Worm (Caenorhabditis elegans) whole organism, midembryonic: ENCODE data around the gene acl-4.

Experiments
- T22C8.4 ChIP-seq: fragments of 200-800 bp; sonication (Bioruptor generic); IDR thresholded peaks from 2 replicates; pipeline ENCODE4 v1.3.6; 2022; ENCODE audit warnings: missing genetic modification characterization, missing compliant biosample characterization
- cog-1 ChIP-seq: sonication (generic microtip); optimal IDR thresholded peaks from 2 replicates; lab custom pipeline; 2016; ENCODE audit warnings: missing genetic modification characterization, missing compliant biosample characterization
- flt-1 ChIP-seq: fragments of 200-800 bp; sonication (Bioruptor generic); IDR thresholded peaks from 2 replicates; pipeline ENCODE4 v1.3.6; 2022; ENCODE audit warnings: missing genetic modification characterization, missing compliant biosample characterization
- klf-2 ChIP-seq: fragments of 200-800 bp; sonication (Bioruptor generic); conservative IDR thresholded peaks from 2 replicates; pipeline ENCODE4 v1.3.6; 2022; ENCODE audit warnings: missing genetic modification reagents, missing genetic modification characterization, missing compliant biosample characterization
- med-1 ChIP-seq: sonication (generic microtip); optimal IDR thresholded peaks from 2 replicates; lab custom pipeline; 2017; ENCODE audit warnings: missing genetic modification characterization, mild to moderate bottlenecking, missing compliant biosample characterization, antibody characterized with exemption, missing genetic modification reagents; ENCODE audit not compliant: insufficient read depth
- ref-1 ChIP-seq: fragments of 200-800 bp; sonication (Bioruptor generic); conservative IDR thresholded peaks from 2 replicates; pipeline ENCODE4 v1.3.6; 2022; ENCODE audit warnings: missing genetic modification reagents, missing genetic modification characterization, missing compliant biosample characterization
- tab-1 ChIP-seq: fragments of 200-800 bp; sonication (Bioruptor generic); IDR thresholded peaks from 2 replicates; pipeline ENCODE4 v1.3.6; 2022; ENCODE audit warnings: missing genetic modification characterization, missing compliant biosample characterization
- ztf-23 ChIP-seq: fragments of 200-800 bp; sonication (Bioruptor generic); IDR thresholded peaks from 2 replicates; pipeline ENCODE4 v1.3.6; 2022; ENCODE audit warnings: missing genetic modification reagents, missing genetic modification characterization, missing compliant biosample characterization
- ztf-29 ChIP-seq: fragments of 200-800 bp; sonication (Bioruptor generic); IDR thresholded peaks from 2 replicates; pipeline ENCODE4 v1.3.6; 2022; ENCODE audit warnings: missing genetic modification reagents, missing genetic modification characterization, missing compliant biosample characterization

- TF ChIP-seq T22C8.4 (GFP tag; lab: Robert Waterston, UW), result no peak
- no peak for TF ChIP-seq flt-1
- TF ChIP-seq ztf-29 (GFP tag; lab: Robert Waterston, UW), result no peak
- no peak for TF ChIP-seq ref-1 (GFP tag; lab: Robert Waterston, UW)
- no peak for TF ChIP-seq med-1 (GFP tag; lab: Kevin White, UChicago)
- no peak for TF ChIP-seq klf-2
- no peak for TF ChIP-seq tab-1 (GFP tag; lab: Robert Waterston, UW)
- TF ChIP-seq ztf-23 (GFP tag; lab: Robert Waterston, UW), result no peak
- TF ChIP-seq cog-1, result no peak
These were observed 4.9 kb upstream of the acl-4 start for ce11 chrX:2075169-2075568.
